Worm (Caenorhabditis elegans) whole organism, mixed stage, embryonic: Measurements from ENCODE around the gene pals-39.

Experiments
- M03D4.4 ChIP-seq: sonication (generic microtip); optimal IDR thresholded peaks from 2 replicates; lab custom pipeline; 2017; ENCODE audit warnings: mild to moderate bottlenecking, missing genetic modification characterization, missing compliant biosample characterization
- bed-3 ChIP-seq: fragments of 200-800 bp; sonication (Bioruptor generic); optimal IDR thresholded peaks from 3 replicates; lab custom pipeline; 2018; ENCODE audit warnings: mild to moderate bottlenecking, missing genetic modification characterization, moderate library complexity, missing compliant biosample characterization
- blmp-1 ChIP-seq: fragments of 150-350 bp; optimal IDR thresholded peaks from 2 replicates; lab custom pipeline; 2014; ENCODE audit warnings: missing biosample characterization, missing genetic modification characterization
- ceh-43 ChIP-seq: fragments of 200-800 bp; sonication (Bioruptor generic); optimal IDR thresholded peaks from 2 replicates; lab custom pipeline; 2018; ENCODE audit warnings: mild to moderate bottlenecking, missing genetic modification characterization, moderate library complexity, missing compliant biosample characterization
- ceh-83 ChIP-seq: fragments of 200-800 bp; sonication (Bioruptor generic); optimal IDR thresholded peaks from 2 replicates; lab custom pipeline; 2018; ENCODE audit warnings: mild to moderate bottlenecking, missing genetic modification characterization, missing compliant biosample characterization
- ces-1 ChIP-seq: fragments of 150-350 bp; optimal IDR thresholded peaks from 2 replicates; lab custom pipeline; 2014; ENCODE audit warnings: missing biosample characterization, missing genetic modification reagents, missing genetic modification characterization
- cnd-1 ChIP-seq: fragments of 200-800 bp; sonication (Bioruptor generic); optimal IDR thresholded peaks from 2 replicates; lab custom pipeline; 2018; ENCODE audit warnings: mild to moderate bottlenecking, missing genetic modification characterization, missing compliant biosample characterization
- drap-1 ChIP-seq: fragments of 200-800 bp; sonication (Bioruptor generic); optimal IDR thresholded peaks from 3 replicates; lab custom pipeline; 2018; ENCODE audit warnings: mild to moderate bottlenecking, missing genetic modification characterization, missing compliant biosample characterization
- elt-1 ChIP-seq: sonication (generic microtip); optimal IDR thresholded peaks from 2 replicates; lab custom pipeline; 2017; ENCODE audit warnings: missing genetic modification characterization, mild to moderate bottlenecking, missing compliant biosample characterization, antibody characterized with exemption, moderate library complexity, borderline replicate concordance; ENCODE audit not compliant: insufficient read depth
- elt-3 ChIP-seq: fragments of 150-350 bp; optimal IDR thresholded peaks from 2 replicates; lab custom pipeline; 2014; ENCODE audit warnings: missing biosample characterization, missing genetic modification characterization
- flh-1 ChIP-seq: fragments of 200-800 bp; sonication (Bioruptor generic); optimal IDR thresholded peaks from 2 replicates; lab custom pipeline; 2018; ENCODE audit warnings: mild to moderate bottlenecking, missing genetic modification characterization, moderate library complexity, missing compliant biosample characterization
- hlh-1 ChIP-seq: fragments of 150-350 bp; optimal IDR thresholded peaks from 2 replicates; lab custom pipeline; 2014; ENCODE audit warnings: missing biosample characterization, missing genetic modification reagents, missing genetic modification characterization
- lin-13 ChIP-seq: fragments of 150-350 bp; optimal IDR thresholded peaks from 2 replicates; lab custom pipeline; 2014; ENCODE audit warnings: missing biosample characterization, missing genetic modification characterization
- lsy-2 ChIP-seq: fragments of 150-350 bp; optimal IDR thresholded peaks from 2 replicates; lab custom pipeline; 2014; ENCODE audit warnings: missing biosample characterization, missing genetic modification characterization
- mab-5 ChIP-seq: fragments of 150-350 bp; optimal IDR thresholded peaks from 2 replicates; lab custom pipeline; 2014; ENCODE audit warnings: missing biosample characterization, missing genetic modification characterization
- mls-2 ChIP-seq: sonication (generic microtip); optimal IDR thresholded peaks from 2 replicates; lab custom pipeline; 2016; ENCODE audit warnings: mild to moderate bottlenecking, missing genetic modification characterization, moderate library complexity, missing compliant biosample characterization
- nhr-12 ChIP-seq: fragments of 150-350 bp; optimal IDR thresholded peaks from 2 replicates; lab custom pipeline; 2014; ENCODE audit warnings: missing biosample characterization, missing genetic modification characterization
- nhr-2 ChIP-seq: fragments of 150-350 bp; optimal IDR thresholded peaks from 2 replicates; lab custom pipeline; 2014; ENCODE audit warnings: missing biosample characterization, missing genetic modification characterization
- nhr-237 ChIP-seq: fragments of 150-350 bp; optimal IDR thresholded peaks from 2 replicates; lab custom pipeline; 2014; ENCODE audit warnings: missing biosample characterization, missing genetic modification characterization
- nhr-28 ChIP-seq: fragments of 150-350 bp; optimal IDR thresholded peaks from 2 replicates; lab custom pipeline; 2014; ENCODE audit warnings: missing biosample characterization, missing genetic modification characterization
- nhr-76 ChIP-seq: sonication (generic microtip); optimal IDR thresholded peaks from 2 replicates; lab custom pipeline; 2017; ENCODE audit warnings: missing biosample characterization, missing genetic modification characterization
- pha-4 ChIP-seq: fragments of 150-350 bp; optimal IDR thresholded peaks from 2 replicates; lab custom pipeline; 2018; ENCODE audit warnings: missing biosample characterization, missing genetic modification reagents, missing genetic modification characterization
- sem-2 ChIP-seq: fragments of 200-800 bp; sonication (Bioruptor generic); optimal IDR thresholded peaks from 2 replicates; lab custom pipeline; 2018; ENCODE audit warnings: mild to moderate bottlenecking, missing genetic modification characterization, missing compliant biosample characterization
- sptf-1 ChIP-seq: sonication (generic microtip); optimal IDR thresholded peaks from 2 replicates; lab custom pipeline; 2017; ENCODE audit warnings: mild to moderate bottlenecking, missing genetic modification characterization, moderate library complexity, missing compliant biosample characterization
- tbx-8 ChIP-seq: fragments of 200-800 bp; sonication (Bioruptor generic); optimal IDR thresholded peaks from 2 replicates; lab custom pipeline; 2018; ENCODE audit warnings: mild to moderate bottlenecking, missing genetic modification characterization, moderate library complexity, missing compliant biosample characterization
- unc-120 ChIP-seq: sonication (generic microtip); optimal IDR thresholded peaks from 2 replicates; lab custom pipeline; 2017; ENCODE audit warnings: missing genetic modification characterization, missing compliant biosample characterization; ENCODE audit not compliant: poor library complexity, severe bottlenecking
- unc-39 ChIP-seq: fragments of 150-350 bp; optimal IDR thresholded peaks from 2 replicates; lab custom pipeline; 2014; ENCODE audit warnings: missing biosample characterization, missing genetic modification characterization
- zip-8 ChIP-seq: fragments of 150-350 bp; optimal IDR thresholded peaks from 2 replicates; lab custom pipeline; 2014; ENCODE audit warnings: missing biosample characterization, missing genetic modification characterization
- ztf-11 ChIP-seq: fragments of 150-350 bp; optimal IDR thresholded peaks from 2 replicates; lab custom pipeline; 2014; ENCODE audit warnings: missing biosample characterization, missing genetic modification characterization

The pals-39 gene

DNA sequence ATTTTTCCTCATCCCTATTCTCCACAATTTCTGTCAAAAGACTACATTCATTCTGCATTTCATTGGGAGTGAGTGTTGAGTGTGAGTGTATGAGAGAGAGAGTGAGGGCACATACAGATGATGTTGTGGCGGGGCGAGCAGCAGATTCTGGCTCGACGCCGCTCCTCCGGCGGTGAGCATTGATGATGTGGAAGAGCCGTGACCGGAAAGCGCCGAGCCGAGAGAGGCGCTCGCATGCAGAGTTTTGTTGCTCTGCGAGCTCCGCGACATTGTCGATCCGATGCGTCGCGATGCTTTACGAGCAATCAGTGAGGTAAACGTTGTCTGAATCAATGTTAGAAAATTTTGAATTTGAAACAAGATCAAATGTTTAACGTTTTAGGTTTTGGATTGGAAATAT is 12.0 kb upstream of the pals-39 start:
- no peak for TF ChIP-seq mls-2 (tag; lab: Kevin White, UChicago)
- TF ChIP-seq bed-3 (GFP tag; lab: Kevin White, UChicago) = no peak
- TF ChIP-seq unc-39 (tag; lab: Kevin White, UChicago) = no peak
- TF ChIP-seq ceh-83 (GFP tag; lab: Kevin White, UChicago) = no peak
- TF ChIP-seq mab-5 (tag; lab: Kevin White, UChicago) = no peak
- TF ChIP-seq, all 35 proteins: peak for 0

DNA sequence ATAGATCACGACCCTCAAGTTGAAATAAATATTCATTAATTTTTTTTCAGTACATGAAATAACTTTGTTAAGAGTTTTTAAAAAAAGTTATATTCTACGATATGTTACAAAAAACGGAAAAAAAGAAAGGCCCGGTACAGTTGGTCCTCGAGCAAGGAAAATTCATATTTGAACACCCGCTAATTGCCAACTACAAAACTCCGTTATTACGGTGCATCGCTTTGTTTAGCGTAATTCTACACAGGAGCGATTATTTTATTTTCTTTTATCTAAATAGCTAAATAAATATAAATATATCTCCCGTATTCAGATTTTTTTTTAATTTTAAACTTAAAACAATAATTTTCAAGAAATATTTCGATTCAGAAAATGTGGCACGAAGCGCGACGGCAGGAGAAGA is 6.8 kb upstream of the pals-39 start, which contains the start of gene F28C1.1:
F28C1.1 (plus strand) TSS at position 365 of the 400 bp plus-strand sequence.
- TF ChIP-seq lsy-2 (peak; percentile 20), ces-1 (peak; percentile 53), ceh-83 (GFP tag; lab: Kevin White, UChicago) (no peak)

DNA sequence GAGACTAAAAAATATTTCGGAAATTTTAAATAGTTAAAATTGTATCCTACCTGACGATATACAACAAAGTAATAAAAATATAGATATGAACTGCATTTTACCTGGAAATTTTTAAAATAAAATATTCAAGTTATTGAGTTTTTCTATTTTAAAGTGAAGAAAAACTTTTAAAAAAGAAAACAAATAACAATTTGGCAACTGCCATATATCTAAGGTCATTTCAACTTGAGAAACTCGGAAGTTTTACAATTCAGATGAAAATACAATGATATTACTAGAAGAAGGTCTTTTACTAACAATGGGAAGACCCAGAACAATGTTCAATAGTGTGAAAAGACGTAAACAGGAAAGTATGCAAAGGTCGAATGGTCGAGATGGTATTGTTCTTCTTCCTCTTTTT is 6.2 kb upstream of the pals-39 start, which contains the start of gene C54D10.10:
C54D10.10 (minus strand) TSS at position 101 of the 400 bp plus-strand sequence.
- TF ChIP-seq unc-39 (tag; lab: Kevin White, UChicago) = no peak

DNA sequence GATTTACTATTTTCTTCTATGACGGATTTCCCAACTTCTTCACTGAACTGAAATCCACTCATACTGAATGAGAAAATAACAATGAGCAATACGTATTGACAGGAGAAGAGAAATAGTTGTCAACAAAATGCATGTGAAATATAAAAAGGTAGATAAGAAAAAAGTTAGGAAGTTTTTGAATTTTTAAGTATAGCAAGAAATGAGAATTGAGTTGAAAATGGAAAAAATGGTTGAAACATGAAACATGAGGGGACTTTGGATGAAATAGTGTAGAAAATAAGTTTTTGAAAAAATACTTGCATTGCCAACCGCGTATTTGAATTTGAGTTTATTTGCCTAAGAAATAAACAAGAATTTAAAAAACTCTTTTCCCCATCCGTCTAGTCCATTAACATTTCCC is 3.2 kb upstream of the pals-39 start, which contains the start of the genes pals-38 and C54D10.9:
pals-38 (minus strand) TSS at position 101 of the 400 bp plus-strand sequence.
C54D10.9 (plus strand) TSS at position 259 of the 400 bp plus-strand sequence.
- no peak for TF ChIP-seq sptf-1 (tag; lab: Kevin White, UChicago)
- TF ChIP-seq nhr-2 = no peak
- TF ChIP-seq elt-1 = no peak
- TF ChIP-seq elt-3 (tag; lab: Kevin White, UChicago) = no peak
- no peak for TF ChIP-seq lin-13 (tag; lab: Kevin White, UChicago)
- no peak for TF ChIP-seq unc-120 (tag; lab: Kevin White, UChicago)
- no peak for TF ChIP-seq nhr-12

DNA sequence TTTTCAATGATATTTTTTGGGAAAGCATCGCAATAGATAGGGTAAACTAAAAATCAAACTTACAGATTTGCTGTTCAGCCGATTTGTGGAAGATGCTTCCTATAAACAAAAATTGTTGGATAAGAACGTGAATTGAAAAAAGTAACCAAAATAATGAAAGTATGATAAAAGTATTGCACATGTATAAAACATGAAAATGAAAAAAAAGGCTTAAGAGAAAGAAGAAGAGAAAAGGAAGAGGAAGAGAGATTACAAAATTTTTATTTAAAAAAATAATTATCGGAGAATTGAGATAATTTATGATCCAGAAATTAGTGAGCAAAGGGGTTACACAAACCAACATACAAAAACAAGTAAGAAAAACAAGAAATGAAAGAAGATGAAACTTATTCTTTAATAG is 2.2 kb downstream of the pals-39 start, which contains the start of gene pals-37:
pals-37 (minus strand) TSS at position 101 of the 400 bp plus-strand sequence.
- TF ChIP-seq drap-1 = no peak
- TF ChIP-seq ceh-83 (GFP tag; lab: Kevin White, UChicago) = no peak
- no peak for TF ChIP-seq bed-3 (GFP tag; lab: Kevin White, UChicago)
- no peak for TF ChIP-seq hlh-1
- TF ChIP-seq sptf-1 (tag; lab: Kevin White, UChicago) = no peak
- no peak for TF ChIP-seq unc-39 (tag; lab: Kevin White, UChicago)

DNA sequence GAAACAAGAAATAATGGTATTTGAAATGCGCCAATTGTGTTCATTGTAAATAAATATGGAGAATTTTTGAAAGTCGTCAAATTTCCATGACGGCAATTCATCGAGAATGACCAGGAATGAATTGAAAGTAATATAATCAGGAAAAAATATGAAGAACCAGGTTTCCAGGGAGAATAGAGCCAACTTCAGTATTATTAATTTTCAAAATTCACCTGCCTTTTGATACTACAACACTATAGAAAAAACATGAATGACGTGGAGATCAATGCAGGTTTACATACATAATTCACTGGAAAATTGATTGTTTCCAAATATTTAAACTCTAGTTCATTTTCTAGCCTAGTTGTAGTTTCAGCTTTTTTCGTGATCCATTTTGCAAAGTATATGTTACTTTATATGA is 9.9 kb downstream of the pals-39 start, which contains the start of gene srh-25:
srh-25 (minus strand) TSS at position 101 of the 400 bp plus-strand sequence.
- TF ChIP-seq hlh-1 (no peak), nhr-76 (tag; lab: Kevin White, UChicago) (no peak), drap-1 (no peak), sem-2 (GFP tag; lab: Kevin White, UChicago) (no peak), M03D4.4 (tag; lab: Kevin White, UChicago) (no peak), nhr-28 (tag; lab: Kevin White, UChicago) (no peak), ces-1 (no peak), mls-2 (tag; lab: Kevin White, UChicago) (no peak)

DNA sequence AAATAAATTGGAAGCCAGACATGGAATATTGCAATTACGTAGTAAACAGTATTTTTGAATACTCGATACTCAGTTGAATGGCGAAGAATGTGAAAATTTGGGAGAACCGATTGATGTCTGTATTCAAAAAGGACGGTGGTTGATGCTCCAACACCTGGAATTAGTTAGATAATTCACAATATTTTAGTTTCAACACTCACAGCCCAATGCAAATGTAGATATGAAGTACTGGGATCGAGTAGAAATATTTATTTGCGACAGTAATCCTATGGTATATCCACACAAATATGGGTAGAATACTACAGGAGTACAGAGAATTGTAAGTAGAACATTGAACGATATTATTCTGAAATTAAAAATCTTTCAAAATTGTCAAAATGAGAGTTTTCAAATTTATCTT is 10.5 kb downstream of the pals-39 start:
- TF ChIP-seq mab-5 (tag; lab: Kevin White, UChicago) (no peak), sptf-1 (tag; lab: Kevin White, UChicago) (no peak), blmp-1 (tag; lab: Kevin White, UChicago) (no peak), flh-1 (GFP tag; lab: Kevin White, UChicago) (no peak), zip-8 (no peak), bed-3 (GFP tag; lab: Kevin White, UChicago) (no peak), lin-13 (tag; lab: Kevin White, UChicago) (no peak)

DNA sequence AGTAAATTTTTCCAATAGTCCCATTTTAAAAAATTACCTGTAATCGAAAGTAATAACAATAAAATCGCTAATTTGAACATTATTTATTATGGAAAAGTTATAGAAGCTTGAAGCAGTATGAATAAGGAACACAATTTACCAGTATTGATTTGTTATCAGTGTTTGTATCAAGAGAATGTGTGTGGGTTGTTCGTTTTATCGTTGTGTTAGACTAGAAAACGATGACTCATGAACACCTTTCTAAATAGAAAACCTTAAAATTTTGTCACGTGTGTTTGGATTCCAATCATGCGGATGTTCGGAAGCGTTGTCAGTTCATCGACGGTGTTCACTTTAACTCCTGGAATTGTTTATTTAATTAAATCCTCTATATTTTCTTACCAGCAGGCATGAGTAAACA is 11.5 kb downstream of the pals-39 start, which contains the start of gene C54D10.13:
C54D10.13 (minus strand) TSS at position 179 of the 400 bp plus-strand sequence.
- TF ChIP-seq tbx-8 (no peak), elt-3 (tag; lab: Kevin White, UChicago) (no peak), nhr-2 (no peak), sptf-1 (tag; lab: Kevin White, UChicago) (no peak), nhr-237 (tag; lab: Kevin White, UChicago) (no peak), ztf-11 (tag; lab: Kevin White, UChicago) (no peak), pha-4 (tag; lab: Kevin White, UChicago) (no peak), blmp-1 (tag; lab: Kevin White, UChicago) (no peak), mls-2 (tag; lab: Kevin White, UChicago) (no peak), cnd-1 (tag; lab: Kevin White, UChicago) (no peak), nhr-28 (tag; lab: Kevin White, UChicago) (no peak), lin-13 (tag; lab: Kevin White, UChicago) (no peak), ceh-43 (GFP tag; lab: Kevin White, UChicago) (no peak)
